Worm (Caenorhabditis elegans) whole organism, L2 larva: ENCODE results near the gene smcr-8.

Experiments
- ama-1 ChIP-seq: fragments of 150-350 bp; optimal IDR thresholded peaks from 2 replicates; lab custom pipeline; 2018; ENCODE audit warnings: inconsistent platforms
- elt-1 ChIP-seq: fragments of 150-350 bp; optimal IDR thresholded peaks from 2 replicates; lab custom pipeline; 2014; ENCODE audit warnings: missing biosample characterization, missing genetic modification characterization
- lin-11 ChIP-seq: fragments of 150-350 bp; sonication (generic microtip); optimal IDR thresholded peaks from 2 replicates; lab custom pipeline; 2014; ENCODE audit warnings: missing biosample characterization, missing genetic modification characterization, inconsistent platforms, mixed read lengths
- lin-13 ChIP-seq: fragments of 150-350 bp; optimal IDR thresholded peaks from 2 replicates; lab custom pipeline; 2014; ENCODE audit warnings: missing biosample characterization, missing genetic modification reagents, missing genetic modification characterization
- nhr-11 ChIP-seq: fragments of 150-350 bp; optimal IDR thresholded peaks from 2 replicates; lab custom pipeline; 2014; ENCODE audit warnings: missing biosample characterization, missing genetic modification characterization
- nhr-23 ChIP-seq: fragments of 150-350 bp; optimal IDR thresholded peaks from 2 replicates; lab custom pipeline; 2014; ENCODE audit warnings: missing biosample characterization, missing genetic modification reagents, missing genetic modification characterization
- nhr-6 ChIP-seq: fragments of 150-350 bp; optimal IDR thresholded peaks from 2 replicates; lab custom pipeline; 2014; ENCODE audit warnings: missing biosample characterization, missing genetic modification characterization
- skn-1 ChIP-seq: sonication (generic microtip); optimal IDR thresholded peaks from 2 replicates; lab custom pipeline; 2017; ENCODE audit warnings: missing biosample characterization, missing genetic modification characterization

ce11 chrIII:4962886-4963285 is 36.3 kb upstream of the smcr-8 start, which contains the start of gene C27F2.9:
- TF ChIP-seq ama-1 (lab: Kevin White, UChicago): peak; percentile 73
- TF ChIP-seq elt-1 (tag; lab: Kevin White, UChicago): no peak
- peak; percentile 89 for TF ChIP-seq lin-13
- TF ChIP-seq nhr-23: no peak
- TF ChIP-seq nhr-6 (tag; lab: Kevin White, UChicago): peak; percentile 72
- TF ChIP-seq skn-1 (tag; lab: Kevin White, UChicago): no peak
- peak; percentile 62 for TF ChIP-seq lin-11
- no peak for TF ChIP-seq nhr-11
